Worm (Caenorhabditis elegans): ENCODE results near the gene C44B11.6.

- TF ChIP-seq nhr-11 (tag; optimal IDR thresholded peaks at IDR 0.05), result no peak
- no peak for TF ChIP-seq ztf-4 (tag; optimal IDR thresholded peaks at IDR 0.05)
- TF ChIP-seq xbp-1 (tag; optimal IDR thresholded peaks at IDR 0.05), result no peak
- no peak for TF ChIP-seq nhr-76 (tag; optimal IDR thresholded peaks at IDR 0.05)
Observed at ce11 chrIII:3127074-3127596, 25.8 kb upstream of the C44B11.6 start, which contains the start of gene nipa-1.

Data from whole organism, L1 larva.